Fruit fly (Drosophila melanogaster) whole organism, prepupa: ENCODE data around the gene CG31275.

Experiments
- CG16779 ChIP-seq: fragments of 200-800 bp; sonication (Bioruptor generic); optimal IDR thresholded peaks from 3 replicates; lab custom pipeline; 2017; ENCODE audit warnings: missing biosample characterization, mild to moderate bottlenecking, missing genetic modification characterization
- Sox14 ChIP-seq: fragments of 200-800 bp; sonication (Bioruptor generic); optimal IDR thresholded peaks from 3 replicates; lab custom pipeline; 2016; ENCODE audit warnings: missing biosample characterization, missing genetic modification characterization
- cyc ChIP-seq: fragments of 200-800 bp; sonication (Bioruptor generic); optimal IDR thresholded peaks from 3 replicates; lab custom pipeline; 2016; ENCODE audit warnings: missing biosample characterization, missing genetic modification characterization
- vri ChIP-seq: fragments of 200-800 bp; sonication (Bioruptor generic); optimal IDR thresholded peaks from 3 replicates; lab custom pipeline; 2016; ENCODE audit warnings: missing biosample characterization, mild to moderate bottlenecking, missing genetic modification characterization

DNA sequence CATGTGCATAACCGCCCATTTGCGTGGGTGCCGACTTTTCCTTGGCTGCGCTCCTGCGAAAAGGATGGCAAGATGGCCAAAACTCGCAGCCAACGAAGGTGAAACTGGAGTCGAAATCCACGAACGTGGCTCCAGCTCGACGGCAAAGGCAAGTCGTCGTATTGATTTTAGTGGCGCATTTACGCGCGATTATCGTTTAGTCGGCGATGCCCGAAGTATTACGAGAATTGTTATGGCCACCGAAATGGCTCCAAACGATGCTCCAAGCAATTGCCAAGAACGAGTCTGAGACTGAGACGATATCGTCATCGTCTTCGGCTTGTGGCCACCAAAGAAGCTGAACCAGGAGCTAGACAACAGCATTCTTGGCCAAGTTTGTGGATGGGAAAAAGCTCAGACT, 40.5 kb upstream of the CG31275 start:
- no peak for TF ChIP-seq cyc (GFP tag; lab: Kevin White, UChicago)
- no peak for TF ChIP-seq vri (GFP tag; lab: Kevin White, UChicago)
- TF ChIP-seq Sox14 (GFP tag; lab: Kevin White, UChicago): no peak
- TF ChIP-seq CG16779 (tag; lab: Kevin White, UChicago): no peak
